Worm (Caenorhabditis elegans) whole organism, young adult: ENCODE measurements around the gene nos-3.

Experiments used
- C06A6.2 ChIP-seq: fragments of 200-800 bp; sonication (Bioruptor generic); conservative IDR thresholded peaks from 2 replicates; pipeline ENCODE4 v1.3.6; 2022; ENCODE audit warnings: missing genetic modification characterization, missing compliant biosample characterization
- C17E4.6 ChIP-seq: fragments of 200-800 bp; sonication (Bioruptor generic); IDR thresholded peaks from 2 replicates; pipeline ENCODE4 v1.3.6; 2022; ENCODE audit warnings: missing genetic modification reagents, missing genetic modification characterization, missing compliant biosample characterization
- F10E7.11 ChIP-seq: sonication (generic microtip); optimal IDR thresholded peaks from 2 replicates; lab custom pipeline; 2017; ENCODE audit warnings: mild to moderate bottlenecking, missing genetic modification characterization, moderate library complexity, missing compliant biosample characterization
- F22D6.2 ChIP-seq: sonication (generic microtip); optimal IDR thresholded peaks from 2 replicates; lab custom pipeline; 2016; ENCODE audit warnings: mild to moderate bottlenecking, missing genetic modification characterization, missing compliant biosample characterization
- F23B12.7 ChIP-seq: sonication (generic microtip); optimal IDR thresholded peaks from 2 replicates; lab custom pipeline; 2017; ENCODE audit warnings: missing genetic modification characterization, mild to moderate bottlenecking, missing compliant biosample characterization, antibody characterized with exemption, moderate library complexity; ENCODE audit not compliant: insufficient read depth
- F37B4.10 ChIP-seq: fragments of 200-800 bp; sonication (Bioruptor generic); IDR thresholded peaks from 2 replicates; pipeline ENCODE4 v1.3.6; 2022; ENCODE audit warnings: missing genetic modification characterization, missing compliant biosample characterization
- F55B11.4 ChIP-seq: sonication (generic microtip); optimal IDR thresholded peaks from 2 replicates; lab custom pipeline; 2016; ENCODE audit warnings: missing compliant biosample characterization, missing genetic modification characterization, borderline replicate concordance; ENCODE audit not compliant: insufficient read depth
- K11D2.4 ChIP-seq: fragments of 200-800 bp; sonication (Bioruptor generic); IDR thresholded peaks from 2 replicates; pipeline ENCODE4 v1.3.6; 2022; ENCODE audit warnings: missing genetic modification reagents, missing genetic modification characterization, missing compliant biosample characterization
- K12H6.12 ChIP-seq: fragments of 200-800 bp; sonication (Bioruptor generic); optimal IDR thresholded peaks from 2 replicates; lab custom pipeline; 2018; ENCODE audit warnings: mild to moderate bottlenecking, missing genetic modification characterization, missing compliant biosample characterization
- T07F8.4 ChIP-seq: sonication (generic microtip); optimal IDR thresholded peaks from 2 replicates; lab custom pipeline; 2016; ENCODE audit warnings: mild to moderate bottlenecking, missing genetic modification characterization, moderate library complexity, missing compliant biosample characterization
- Y53F4B.3 ChIP-seq: fragments of 200-800 bp; sonication (Bioruptor generic); IDR thresholded peaks from 2 replicates; pipeline ENCODE4 v1.3.6; 2022; ENCODE audit warnings: missing genetic modification reagents, missing genetic modification characterization, missing compliant biosample characterization
- bed-1 ChIP-seq: fragments of 200-800 bp; sonication (Bioruptor generic); IDR thresholded peaks from 2 replicates; pipeline ENCODE4 v1.3.6; 2022; ENCODE audit warnings: missing genetic modification reagents, missing genetic modification characterization, missing compliant biosample characterization
- ceh-100 ChIP-seq: fragments of 200-800 bp; sonication (Bioruptor generic); IDR thresholded peaks from 2 replicates; pipeline ENCODE4 v1.3.6; 2022; ENCODE audit warnings: missing genetic modification reagents, missing genetic modification characterization, missing compliant biosample characterization
- ceh-58 ChIP-seq: fragments of 200-800 bp; sonication (Bioruptor generic); IDR thresholded peaks from 2 replicates; pipeline ENCODE4 v1.3.6; 2022; ENCODE audit warnings: missing genetic modification characterization, missing compliant biosample characterization
- ceh-79 ChIP-seq: sonication (generic microtip); optimal IDR thresholded peaks from 2 replicates; lab custom pipeline; 2017; ENCODE audit warnings: mild to moderate bottlenecking, missing genetic modification characterization, missing compliant biosample characterization
- die-1 ChIP-seq: sonication (generic microtip); optimal IDR thresholded peaks from 2 replicates; lab custom pipeline; 2016; ENCODE audit warnings: missing genotype, mild to moderate bottlenecking, missing genetic modification characterization, missing compliant biosample characterization
- dpl-1 ChIP-seq: fragments of 150-350 bp; optimal IDR thresholded peaks from 2 replicates; lab custom pipeline; 2014; ENCODE audit warnings: missing biosample characterization, missing genetic modification reagents, missing genetic modification characterization
- fkh-3 ChIP-seq: sonication (generic microtip); optimal IDR thresholded peaks from 2 replicates; lab custom pipeline; 2016; ENCODE audit warnings: mild to moderate bottlenecking, missing genetic modification characterization, missing compliant biosample characterization
- him-1 ChIP-seq: sonication (generic microtip); optimal IDR thresholded peaks from 2 replicates; lab custom pipeline; 2016; ENCODE audit warnings: missing genotype, missing genetic modification reagents, missing genetic modification characterization, missing compliant biosample characterization
- hlh-26 ChIP-seq: fragments of 200-800 bp; sonication (Bioruptor generic); conservative IDR thresholded peaks from 2 replicates; pipeline ENCODE4 v1.3.6; 2022; ENCODE audit warnings: missing genetic modification reagents, missing genetic modification characterization, missing compliant biosample characterization
- lag-1 ChIP-seq: fragments of 200-800 bp; sonication (Bioruptor generic); IDR thresholded peaks from 2 replicates; pipeline ENCODE4 v1.3.6; 2022; ENCODE audit warnings: missing genetic modification reagents, missing genetic modification characterization, missing compliant biosample characterization
- lir-1 ChIP-seq: fragments of 200-800 bp; sonication (Bioruptor generic); conservative IDR thresholded peaks from 2 replicates; pipeline ENCODE4 v1.3.6; 2022; ENCODE audit warnings: missing genetic modification reagents, missing genetic modification characterization, missing compliant biosample characterization
- madf-3 ChIP-seq: fragments of 200-800 bp; sonication (Bioruptor generic); IDR thresholded peaks from 2 replicates; pipeline ENCODE4 v1.3.6; 2022; ENCODE audit warnings: missing genetic modification reagents, missing genetic modification characterization, missing compliant biosample characterization
- madf-6 ChIP-seq: fragments of 200-800 bp; sonication (Bioruptor generic); IDR thresholded peaks from 2 replicates; pipeline ENCODE4 v1.3.6; 2022; ENCODE audit warnings: missing genetic modification reagents, missing genetic modification characterization, missing compliant biosample characterization
- madf-8 ChIP-seq: fragments of 200-800 bp; sonication (Bioruptor generic); conservative IDR thresholded peaks from 2 replicates; pipeline ENCODE4 v1.3.6; 2022; ENCODE audit warnings: missing genetic modification reagents, missing genetic modification characterization, missing compliant biosample characterization
- nhr-179 ChIP-seq: sonication (generic microtip); optimal IDR thresholded peaks from 2 replicates; lab custom pipeline; 2016; ENCODE audit warnings: mild to moderate bottlenecking, missing genetic modification characterization, missing compliant biosample characterization
- nhr-27 ChIP-seq: fragments of 200-800 bp; sonication (Bioruptor generic); optimal IDR thresholded peaks from 2 replicates; lab custom pipeline; 2018; ENCODE audit warnings: mild to moderate bottlenecking, missing genetic modification characterization, moderate library complexity, missing compliant biosample characterization
- nhr-80 ChIP-seq: sonication (generic microtip); optimal IDR thresholded peaks from 2 replicates; lab custom pipeline; 2016; ENCODE audit warnings: missing genetic modification characterization, missing compliant biosample characterization
- pha-4 ChIP-seq: fragments of 150-350 bp; sonication (generic microtip); optimal IDR thresholded peaks from 2 replicates; lab custom pipeline; 2014; ENCODE audit warnings: missing biosample characterization, missing genetic modification reagents, missing genetic modification characterization
- repo-1 ChIP-seq: sonication (generic microtip); optimal IDR thresholded peaks from 2 replicates; lab custom pipeline; 2017; ENCODE audit warnings: mild to moderate bottlenecking, missing genetic modification characterization, missing compliant biosample characterization
- sdz-38 ChIP-seq: sonication (generic microtip); optimal IDR thresholded peaks from 2 replicates; lab custom pipeline; 2016; ENCODE audit warnings: missing genotype, missing genetic modification characterization, missing compliant biosample characterization
- snpc-1.3 ChIP-seq: sonication (generic microtip); optimal IDR thresholded peaks from 2 replicates; lab custom pipeline; 2017; ENCODE audit warnings: missing genetic modification characterization, mild to moderate bottlenecking, missing compliant biosample characterization, antibody characterized with exemption, moderate library complexity, missing genotype, missing genetic modification reagents; ENCODE audit not compliant: insufficient read depth
- sptf-2 ChIP-seq: fragments of 200-800 bp; sonication (Bioruptor generic); optimal IDR thresholded peaks from 2 replicates; lab custom pipeline; 2018; ENCODE audit warnings: mild to moderate bottlenecking, missing genetic modification characterization, missing compliant biosample characterization
- tbp1 ChIP-seq: fragments of 200-800 bp; sonication (Bioruptor generic); optimal IDR thresholded peaks from 2 replicates; lab custom pipeline; 2018; ENCODE audit warnings: mild to moderate bottlenecking, missing genetic modification characterization, missing compliant biosample characterization
- unc-130 ChIP-seq: sonication (generic microtip); optimal IDR thresholded peaks from 2 replicates; lab custom pipeline; 2016; ENCODE audit warnings: missing genetic modification reagents, missing genetic modification characterization, missing compliant biosample characterization
- unc-62 ChIP-seq: fragments of 150-350 bp; optimal IDR thresholded peaks from 2 replicates; lab custom pipeline; 2014; ENCODE audit warnings: missing biosample characterization, missing genetic modification reagents, missing genetic modification characterization
- zfh-2 ChIP-seq: fragments of 200-800 bp; sonication (Bioruptor generic); conservative IDR thresholded peaks from 2 replicates; pipeline ENCODE4 v1.3.6; 2022; ENCODE audit warnings: missing genetic modification reagents, missing genetic modification characterization, missing compliant biosample characterization

The nos-3 gene

ce11 chrII:9778495-9778894 is 32.4 kb downstream of the nos-3 start:
- no peak for TF ChIP-seq F55B11.4 (tag; lab: Kevin White, UChicago)
- TF ChIP-seq pha-4 (tag; lab: Kevin White, UChicago) = no peak
- no peak for TF ChIP-seq F23B12.7 (tag; lab: Kevin White, UChicago)
- no peak for TF ChIP-seq madf-3 (GFP tag; lab: Robert Waterston, UW)
- TF ChIP-seq fkh-3 (tag; lab: Kevin White, UChicago) = no peak
- TF ChIP-seq F22D6.2 (tag; lab: Kevin White, UChicago) = no peak
- TF ChIP-seq lag-1 (GFP tag; lab: Robert Waterston, UW) = no peak
- no peak for TF ChIP-seq unc-62 (GFP tag; lab: Kevin White, UChicago)
- TF ChIP-seq T07F8.4 (tag; lab: Kevin White, UChicago) = no peak
- TF ChIP-seq, all 124 proteins: peak for 0

- TF ChIP-seq nhr-80 (tag; lab: Kevin White, UChicago) = peak; percentile 55
- TF ChIP-seq ceh-100 (GFP tag; lab: Robert Waterston, UW) = no peak
- no peak for TF ChIP-seq F22D6.2 (tag; lab: Kevin White, UChicago)
- no peak for TF ChIP-seq tbp1 (GFP tag; lab: Kevin White, UChicago)
- TF ChIP-seq K11D2.4 (GFP tag; lab: Robert Waterston, UW) = no peak
- TF ChIP-seq F10E7.11 (tag; lab: Kevin White, UChicago) = no peak
- no peak for TF ChIP-seq K12H6.12 (tag; lab: Kevin White, UChicago)
Observed at ce11 chrII:9781842-9782241, 35.7 kb downstream of the nos-3 start, which contains the start of gene cyp-13A1. cyp-13A1 (minus strand) TSS chrII:9781997.

- TF ChIP-seq tbp1 (GFP tag; lab: Kevin White, UChicago) (no peak), nhr-80 (tag; lab: Kevin White, UChicago) (no peak), F37B4.10 (GFP tag; lab: Robert Waterston, UW) (no peak), madf-6 (GFP tag; lab: Robert Waterston, UW) (no peak), zfh-2 (GFP tag; lab: Robert Waterston, UW) (no peak), dpl-1 (no peak), lir-1 (GFP tag; lab: Robert Waterston, UW) (no peak), madf-8 (no peak), Y53F4B.3 (GFP tag; lab: Robert Waterston, UW) (no peak), snpc-1.3 (tag; lab: Kevin White, UChicago) (no peak), repo-1 (no peak), unc-130 (GFP tag; lab: Kevin White, UChicago) (no peak), C06A6.2 (no peak), him-1 (tag; lab: Kevin White, UChicago) (no peak), K12H6.12 (tag; lab: Kevin White, UChicago) (no peak), F23B12.7 (tag; lab: Kevin White, UChicago) (no peak)
Observed at ce11 chrII:9782337-9782736, 36.2 kb downstream of the nos-3 start, which contains the start of gene T10B9.14. T10B9.14 (minus strand) TSS chrII:9782437.

- no peak for TF ChIP-seq nhr-179
- TF ChIP-seq ceh-79 = no peak
- TF ChIP-seq ceh-58 = no peak
- no peak for TF ChIP-seq him-1 (tag; lab: Kevin White, UChicago)
- no peak for TF ChIP-seq nhr-27 (tag; lab: Kevin White, UChicago)
- no peak for TF ChIP-seq Y53F4B.3 (GFP tag; lab: Robert Waterston, UW)
- no peak for TF ChIP-seq F22D6.2 (tag; lab: Kevin White, UChicago)
- TF ChIP-seq C17E4.6 = no peak
- no peak for TF ChIP-seq sdz-38 (tag; lab: Kevin White, UChicago)
- TF ChIP-seq die-1 (tag; lab: Kevin White, UChicago) = no peak
- no peak for TF ChIP-seq hlh-26 (GFP tag; lab: Robert Waterston, UW)
- no peak for TF ChIP-seq bed-1 (GFP tag; lab: Robert Waterston, UW)
- no peak for TF ChIP-seq dpl-1
- TF ChIP-seq sptf-2 (GFP tag; lab: Kevin White, UChicago) = no peak
Observed at ce11 chrII:9786215-9786614, 40.1 kb downstream of the nos-3 start.
